Worm (Caenorhabditis elegans) whole organism, early embryonic: ENCODE data around the gene srh-99.

Experiments used
- B0310.2 ChIP-seq: sonication (generic microtip); optimal IDR thresholded peaks from 2 replicates; lab custom pipeline; 2016; ENCODE audit warnings: mild to moderate bottlenecking, missing genetic modification characterization, missing compliant biosample characterization
- F13C5.2 ChIP-seq: sonication (generic microtip); optimal IDR thresholded peaks from 2 replicates; lab custom pipeline; 2017; ENCODE audit warnings: mild to moderate bottlenecking, missing genetic modification characterization, inconsistent platforms, missing compliant biosample characterization
- aly-1 ChIP-seq: sonication (generic microtip); optimal IDR thresholded peaks from 2 replicates; lab custom pipeline; 2016; ENCODE audit warnings: missing genetic modification characterization, missing compliant biosample characterization
- ama-1 ChIP-seq: fragments of 150-350 bp; optimal IDR thresholded peaks from 2 replicates; lab custom pipeline; 2014
- ceh-13 ChIP-seq: fragments of 200-800 bp; sonication (Bioruptor generic); optimal IDR thresholded peaks from 2 replicates; lab custom pipeline; 2018; ENCODE audit warnings: mild to moderate bottlenecking, missing genetic modification characterization, missing compliant biosample characterization
- ceh-36 ChIP-seq: sonication (generic microtip); optimal IDR thresholded peaks from 2 replicates; lab custom pipeline; 2016; ENCODE audit warnings: missing genetic modification characterization, inconsistent platforms, missing compliant biosample characterization
- ets-7 ChIP-seq: sonication (generic microtip); optimal IDR thresholded peaks from 2 replicates; lab custom pipeline; 2016; ENCODE audit warnings: missing genotype, missing genetic modification characterization, missing compliant biosample characterization
- flt-1 ChIP-seq: fragments of 200-800 bp; sonication (Bioruptor generic); IDR thresholded peaks from 2 replicates; pipeline ENCODE4 v1.3.6; 2022; ENCODE audit warnings: missing genetic modification characterization, missing compliant biosample characterization
- hmbx-1 ChIP-seq: sonication (generic microtip); optimal IDR thresholded peaks from 2 replicates; lab custom pipeline; 2016; ENCODE audit warnings: mild to moderate bottlenecking, missing genetic modification characterization, missing compliant biosample characterization
- hmg-4 ChIP-seq: fragments of 200-800 bp; sonication (Bioruptor generic); optimal IDR thresholded peaks from 2 replicates; lab custom pipeline; 2018; ENCODE audit warnings: mild to moderate bottlenecking, missing genetic modification characterization, missing compliant biosample characterization
- hnd-1 ChIP-seq: sonication (generic microtip); optimal IDR thresholded peaks from 2 replicates; lab custom pipeline; 2016; ENCODE audit warnings: missing genetic modification characterization, missing compliant biosample characterization
- pes-1 ChIP-seq: fragments of 200-800 bp; sonication (Bioruptor generic); IDR thresholded peaks from 2 replicates; pipeline ENCODE4 v1.3.6; 2022; ENCODE audit warnings: missing genetic modification reagents, missing genetic modification characterization, missing compliant biosample characterization
- scrt-1 ChIP-seq: fragments of 200-800 bp; sonication (Bioruptor generic); IDR thresholded peaks from 2 replicates; pipeline ENCODE4 v1.3.6; 2022; ENCODE audit warnings: missing genetic modification characterization, missing compliant biosample characterization
- sea-1 ChIP-seq: fragments of 200-800 bp; sonication (Bioruptor generic); conservative IDR thresholded peaks from 2 replicates; pipeline ENCODE4 v1.3.6; 2022; ENCODE audit warnings: missing genetic modification characterization, missing compliant biosample characterization
- tbx-11 ChIP-seq: fragments of 200-800 bp; sonication (Bioruptor generic); IDR thresholded peaks from 2 replicates; pipeline ENCODE4 v1.3.6; 2022; ENCODE audit warnings: missing genetic modification characterization, missing compliant biosample characterization
- tbx-37 ChIP-seq: fragments of 200-800 bp; sonication (Bioruptor generic); conservative IDR thresholded peaks from 2 replicates; pipeline ENCODE4 v1.3.6; 2022; ENCODE audit warnings: missing genetic modification reagents, missing genetic modification characterization, missing compliant biosample characterization
- tra-4 ChIP-seq: sonication (generic microtip); optimal IDR thresholded peaks from 2 replicates; lab custom pipeline; 2017; ENCODE audit warnings: missing genetic modification characterization, missing compliant biosample characterization

The srh-99 gene

DNA sequence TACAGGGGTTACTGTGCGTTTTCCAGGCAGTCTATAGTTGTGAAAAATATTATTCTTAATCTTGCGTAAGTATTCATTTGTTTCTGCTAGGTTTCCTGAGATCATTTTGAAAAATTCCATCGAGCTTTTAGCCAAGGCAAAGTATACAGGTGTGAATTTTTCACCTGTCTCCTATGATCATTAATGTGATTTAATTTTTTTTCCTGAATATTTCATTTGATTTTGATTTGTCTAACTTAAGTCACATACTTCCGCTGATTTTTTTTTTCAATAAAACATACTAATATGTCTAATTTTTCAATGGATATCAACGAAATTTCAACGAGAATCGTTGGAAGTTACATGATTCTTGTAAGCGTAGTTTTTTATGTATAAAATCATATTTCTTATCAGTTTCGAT lies 11.0 kb downstream of the srh-99 start, which contains the start of gene srx-108:
Gene srx-108, plus strand, starts transcription at position 301 of the 400 bp plus-strand sequence.
- no peak for TF ChIP-seq tbx-11
- TF ChIP-seq ceh-13: no peak

DNA sequence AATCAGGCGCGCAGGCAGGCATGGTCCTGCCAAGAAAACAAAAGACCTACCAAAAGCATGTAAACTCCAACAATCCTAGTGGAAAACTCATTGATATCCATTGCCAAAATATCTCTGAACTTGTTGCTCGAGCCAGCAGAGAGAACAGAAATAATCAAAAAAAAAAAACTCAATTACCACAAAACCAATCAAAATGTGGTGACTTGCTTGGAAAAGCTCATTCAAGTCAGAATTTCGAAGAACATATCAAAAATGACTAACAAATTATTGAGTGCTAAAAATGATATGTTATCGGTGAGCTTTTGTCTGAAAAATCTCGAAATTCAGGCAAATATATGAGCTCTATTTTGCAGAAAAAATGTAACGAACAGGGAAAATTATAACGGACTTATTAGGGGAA lies 15.1 kb downstream of the srh-99 start, which contains the start of gene srx-105:
Gene srx-105, minus strand, starts transcription at position 101 of the 400 bp plus-strand sequence.
- TF ChIP-seq tbx-37 (GFP tag; lab: Robert Waterston, UW) (no peak), flt-1 (no peak), ama-1 (lab: Kevin White, UChicago) (no peak), ets-7 (tag; lab: Kevin White, UChicago) (no peak), aly-1 (tag; lab: Kevin White, UChicago) (no peak), pes-1 (GFP tag; lab: Robert Waterston, UW) (no peak), tra-4 (tag; lab: Kevin White, UChicago) (no peak), ceh-36 (tag; lab: Kevin White, UChicago) (no peak), scrt-1 (GFP tag; lab: Robert Waterston, UW) (no peak), tbx-11 (no peak), ceh-13 (no peak), hmbx-1 (tag; lab: Kevin White, UChicago) (no peak), F13C5.2 (tag; lab: Kevin White, UChicago) (no peak), B0310.2 (tag; lab: Kevin White, UChicago) (no peak), hmg-4 (no peak), sea-1 (GFP tag; lab: Robert Waterston, UW) (no peak), hnd-1 (tag; lab: Kevin White, UChicago) (no peak)

DNA sequence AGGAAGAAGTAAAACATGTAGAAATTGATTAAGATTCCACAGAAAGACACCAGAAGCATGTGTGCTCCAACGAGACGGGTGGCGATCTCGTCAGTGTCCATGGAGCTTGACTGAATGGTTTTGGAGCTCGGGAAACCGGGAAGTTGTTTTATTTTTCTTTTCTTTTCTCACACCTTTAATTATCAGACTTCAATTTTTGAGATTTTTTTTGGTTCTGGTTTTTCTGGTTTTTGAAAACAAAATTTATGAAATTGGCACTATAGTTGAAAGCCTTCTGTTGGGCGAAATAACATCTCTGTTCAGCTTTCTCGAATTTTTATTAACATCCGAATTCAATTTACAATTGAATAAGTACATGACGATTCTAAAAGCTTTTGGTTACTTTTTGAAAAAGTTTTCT lies 16.8 kb downstream of the srh-99 start, which contains the start of gene srx-104:
Gene srx-104, minus strand, starts transcription at position 101 of the 400 bp plus-strand sequence.
- TF ChIP-seq ceh-36 (tag; lab: Kevin White, UChicago) (no peak), tra-4 (tag; lab: Kevin White, UChicago) (no peak), tbx-37 (GFP tag; lab: Robert Waterston, UW) (no peak), F13C5.2 (tag; lab: Kevin White, UChicago) (no peak), tbx-11 (no peak), aly-1 (tag; lab: Kevin White, UChicago) (no peak), hnd-1 (tag; lab: Kevin White, UChicago) (no peak), sea-1 (GFP tag; lab: Robert Waterston, UW) (no peak), ceh-13 (no peak), flt-1 (no peak), hmbx-1 (tag; lab: Kevin White, UChicago) (no peak), ama-1 (lab: Kevin White, UChicago) (no peak), B0310.2 (tag; lab: Kevin White, UChicago) (no peak), pes-1 (GFP tag; lab: Robert Waterston, UW) (no peak), hmg-4 (no peak), scrt-1 (GFP tag; lab: Robert Waterston, UW) (no peak), ets-7 (tag; lab: Kevin White, UChicago) (no peak)

DNA sequence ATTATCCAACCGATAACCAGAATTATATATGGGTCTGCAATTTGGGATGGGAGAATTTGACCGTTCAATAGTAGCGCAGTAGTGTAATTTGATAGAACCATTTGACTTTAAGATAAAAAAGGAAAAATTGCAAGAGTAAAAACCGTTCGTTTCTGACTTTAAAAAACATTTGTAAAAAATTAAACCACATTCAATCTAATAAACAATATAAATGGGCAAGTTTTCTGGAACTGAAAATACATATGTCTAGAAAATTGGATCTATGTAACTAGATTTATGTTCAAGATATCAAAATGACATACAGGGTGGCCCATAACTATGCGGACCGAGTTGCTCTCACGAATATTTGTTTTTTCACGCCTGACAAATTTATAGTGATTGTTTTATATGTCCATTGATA lies 21.7 kb downstream of the srh-99 start, which contains the start of gene srx-102:
Gene srx-102, minus strand, starts transcription at position 101 of the 400 bp plus-strand sequence.
- TF ChIP-seq flt-1 (no peak), F13C5.2 (tag; lab: Kevin White, UChicago) (no peak), sea-1 (GFP tag; lab: Robert Waterston, UW) (no peak), ceh-13 (no peak), pes-1 (GFP tag; lab: Robert Waterston, UW) (no peak), hmbx-1 (tag; lab: Kevin White, UChicago) (no peak), hnd-1 (tag; lab: Kevin White, UChicago) (no peak), B0310.2 (tag; lab: Kevin White, UChicago) (no peak), ama-1 (lab: Kevin White, UChicago) (no peak), tbx-37 (GFP tag; lab: Robert Waterston, UW) (no peak), hmg-4 (no peak), tbx-11 (no peak), ceh-36 (tag; lab: Kevin White, UChicago) (no peak), ets-7 (tag; lab: Kevin White, UChicago) (no peak)

DNA sequence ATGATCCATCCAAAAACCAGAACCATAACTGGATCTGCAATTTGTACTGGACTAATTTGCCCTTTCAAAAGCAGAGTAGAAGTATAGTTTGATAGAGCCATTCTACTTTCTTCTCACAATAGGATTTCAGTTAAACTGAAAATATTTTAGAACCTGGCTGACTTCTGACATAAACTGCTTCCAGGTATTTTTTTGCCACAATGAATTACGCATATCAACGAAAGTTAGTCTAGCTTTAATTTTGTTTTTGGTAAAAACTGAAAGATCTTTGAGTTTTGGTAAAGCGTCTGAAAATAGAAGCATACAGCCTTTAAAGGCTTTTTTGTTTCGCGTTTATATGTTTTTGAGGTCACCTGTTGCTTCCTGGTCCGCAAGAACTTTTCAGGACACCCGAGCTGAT lies 25.7 kb downstream of the srh-99 start, which contains the start of gene srx-101:
Gene srx-101, minus strand, starts transcription at position 101 of the 400 bp plus-strand sequence.
- no peak for TF ChIP-seq hnd-1 (tag; lab: Kevin White, UChicago)
- TF ChIP-seq hmg-4: no peak
- no peak for TF ChIP-seq sea-1 (GFP tag; lab: Robert Waterston, UW)
- TF ChIP-seq aly-1 (tag; lab: Kevin White, UChicago): no peak

DNA sequence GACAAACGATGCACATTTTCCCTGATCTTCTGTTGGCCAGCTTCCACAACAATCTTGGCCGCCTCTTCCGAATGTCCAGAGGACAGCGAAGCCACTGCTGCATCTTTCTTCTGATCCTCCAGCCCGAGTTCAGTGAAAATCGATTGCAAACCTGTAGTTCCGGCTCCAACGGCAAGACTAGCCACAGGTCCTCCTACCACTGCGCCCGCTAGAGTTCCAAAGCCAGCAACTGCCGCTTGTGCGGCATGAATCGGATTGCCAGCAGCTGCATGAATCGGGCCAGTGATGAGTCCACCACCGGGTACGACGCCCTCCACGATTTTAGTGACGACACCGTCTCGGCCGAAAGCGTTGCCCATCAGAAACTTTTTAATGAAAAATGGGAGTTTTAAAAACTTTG lies 28.0 kb downstream of the srh-99 start, which contains the start of gene ifas-1:
Gene ifas-1, minus strand, starts transcription at position 387 of the 400 bp plus-strand sequence.
- TF ChIP-seq sea-1 (GFP tag; lab: Robert Waterston, UW) (no peak), ets-7 (tag; lab: Kevin White, UChicago) (no peak), scrt-1 (GFP tag; lab: Robert Waterston, UW) (no peak), hnd-1 (tag; lab: Kevin White, UChicago) (no peak), tbx-11 (no peak), flt-1 (no peak), tbx-37 (GFP tag; lab: Robert Waterston, UW) (no peak), hmg-4 (no peak), F13C5.2 (tag; lab: Kevin White, UChicago) (no peak), ama-1 (lab: Kevin White, UChicago) (no peak), ceh-36 (tag; lab: Kevin White, UChicago) (no peak), ceh-13 (no peak), hmbx-1 (tag; lab: Kevin White, UChicago) (no peak), pes-1 (GFP tag; lab: Robert Waterston, UW) (no peak), tra-4 (tag; lab: Kevin White, UChicago) (no peak), B0310.2 (tag; lab: Kevin White, UChicago) (no peak), aly-1 (tag; lab: Kevin White, UChicago) (no peak)

DNA sequence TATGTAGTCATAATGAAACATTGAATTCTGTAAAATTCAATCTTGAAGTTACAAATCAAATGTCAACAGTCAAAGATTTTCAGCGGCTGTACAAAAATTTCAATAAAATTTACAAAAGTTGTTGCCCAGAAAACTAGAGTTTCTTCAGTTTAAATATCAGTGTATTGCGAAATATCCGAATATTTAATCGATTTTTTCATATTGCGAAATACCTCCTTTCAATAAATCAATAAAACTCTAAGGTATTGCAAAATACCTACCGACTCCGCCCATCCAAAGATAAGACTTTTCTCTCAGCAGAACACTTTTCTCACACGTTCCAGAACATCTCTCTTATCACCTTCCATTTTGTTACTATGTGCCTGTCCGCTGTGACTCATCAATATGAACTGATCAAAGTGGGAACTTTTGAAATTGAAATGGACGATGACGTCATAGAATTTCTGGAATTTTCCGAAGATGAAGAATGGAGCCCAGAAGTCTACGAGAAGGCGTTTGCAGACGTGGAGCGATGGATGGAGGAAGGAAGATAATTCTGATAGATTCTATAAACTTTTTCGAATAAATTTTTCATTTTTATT lies 31.8 kb downstream of the srh-99 start:
- TF ChIP-seq B0310.2 (tag; lab: Kevin White, UChicago) (no peak), hmg-4 (no peak), tbx-37 (GFP tag; lab: Robert Waterston, UW) (no peak), ama-1 (lab: Kevin White, UChicago) (no peak), aly-1 (tag; lab: Kevin White, UChicago) (no peak), hmbx-1 (tag; lab: Kevin White, UChicago) (no peak)
